Worm (Caenorhabditis elegans): ENCODE data around the gene prdx-6.

DNA sequence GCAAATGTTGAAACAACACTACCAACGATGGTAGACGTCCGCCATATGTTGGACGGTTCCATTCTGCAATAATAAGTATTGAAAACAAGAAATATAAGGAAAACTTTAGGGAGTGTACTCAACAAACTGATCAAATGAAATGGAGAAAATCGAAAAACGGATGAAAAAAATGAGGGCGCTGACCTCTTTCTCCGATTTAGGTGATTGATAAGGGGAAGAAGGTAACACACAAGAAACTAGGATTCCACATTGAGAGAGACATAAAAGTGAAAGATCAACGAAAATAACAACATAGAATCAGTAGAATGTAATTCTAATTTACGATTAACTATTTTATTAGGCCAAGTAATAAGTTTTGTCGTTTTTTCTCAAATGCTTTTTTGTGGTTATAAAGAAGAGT lies 40.8 kb downstream of the prdx-6 start, which contains the start of gene dpy-9:
- no peak for TF ChIP-seq dve-1 (tag; optimal IDR thresholded peaks at IDR 0.05; ENCODE audit: insufficient read depth)
- TF ChIP-seq nhr-76 (tag; optimal IDR thresholded peaks at IDR 0.05), result no peak
- no peak for TF ChIP-seq ztf-11 (tag; optimal IDR thresholded peaks at IDR 0.05)
- TF ChIP-seq skn-1 (tag; optimal IDR thresholded peaks at IDR 0.05), result no peak
- no peak for TF ChIP-seq php-3 (GFP tag; IDR thresholded peaks at IDR 0.05)
- TF ChIP-seq Y105C5A.15 (GFP tag; IDR thresholded peaks at IDR 0.05), result no peak
- TF ChIP-seq hlh-30 (tag; optimal IDR thresholded peaks at IDR 0.05; ENCODE audit: insufficient read depth), result no peak
- no peak for TF ChIP-seq saeg-2 (GFP tag; IDR thresholded peaks at IDR 0.05)
